Worm (Caenorhabditis elegans) whole organism, L4 larva: Measurements from ENCODE around the gene sre-6.

Source experiments
- F10B5.3 ChIP-seq: sonication (generic microtip); optimal IDR thresholded peaks from 2 replicates; lab custom pipeline; 2016; ENCODE audit warnings: mild to moderate bottlenecking, missing genetic modification characterization, missing compliant biosample characterization
- F26F4.8 ChIP-seq: fragments of 200-800 bp; sonication (Bioruptor generic); conservative IDR thresholded peaks from 2 replicates; pipeline ENCODE4 v1.3.6; 2022; ENCODE audit warnings: missing genetic modification characterization, missing compliant biosample characterization
- T20F7.1 ChIP-seq: fragments of 200-800 bp; sonication (Bioruptor generic); optimal IDR thresholded peaks from 2 replicates; lab custom pipeline; 2018; ENCODE audit warnings: mild to moderate bottlenecking, missing genetic modification characterization, missing compliant biosample characterization
- T26A8.4 ChIP-seq: fragments of 200-800 bp; sonication (Bioruptor generic); IDR thresholded peaks from 2 replicates; pipeline ENCODE4 v1.3.6; 2022; ENCODE audit warnings: missing genetic modification characterization, missing compliant biosample characterization
- Y5F2A.4 ChIP-seq: fragments of 200-800 bp; sonication (Bioruptor generic); optimal IDR thresholded peaks from 2 replicates; lab custom pipeline; 2018; ENCODE audit warnings: mild to moderate bottlenecking, missing genetic modification characterization, missing compliant biosample characterization
- ZK546.5 ChIP-seq, 2 experiments: sonication (generic microtip); optimal IDR thresholded peaks; 2 replicates each; lab custom pipeline; 2017; ENCODE audit warnings: missing biosample characterization in 2 of 2, missing genetic modification characterization in 2 of 2
- aha-1 ChIP-seq: fragments of 150-350 bp; peaks from one replicate; lab custom pipeline; 2014; ENCODE audit warnings: missing biosample characterization, missing genetic modification characterization
- aly-2 ChIP-seq: sonication (generic microtip); optimal IDR thresholded peaks from 2 replicates; lab custom pipeline; 2018; ENCODE audit warnings: missing biosample characterization, missing genetic modification characterization
- ceh-28 ChIP-seq: fragments of 150-350 bp; optimal IDR thresholded peaks from 2 replicates; lab custom pipeline; 2014; ENCODE audit warnings: missing biosample characterization, missing genetic modification reagents, missing genetic modification characterization
- ceh-82 ChIP-seq: sonication (generic microtip); optimal IDR thresholded peaks from 2 replicates; lab custom pipeline; 2017; ENCODE audit warnings: missing biosample characterization, missing genetic modification characterization
- cey-2 ChIP-seq: sonication (generic microtip); optimal IDR thresholded peaks from 3 replicates; lab custom pipeline; 2017; ENCODE audit warnings: missing genetic modification characterization, mild to moderate bottlenecking, missing compliant biosample characterization, antibody characterized with exemption, borderline replicate concordance; ENCODE audit not compliant: insufficient read depth
- daf-12 ChIP-seq: fragments of 150-350 bp; optimal IDR thresholded peaks from 2 replicates; lab custom pipeline; 2014; ENCODE audit warnings: missing biosample characterization, missing genetic modification reagents, missing genetic modification characterization
- daf-16 ChIP-seq, 3 experiments: sonication (generic microtip); optimal IDR thresholded peaks; 2 replicates each; lab custom pipeline; 2016 to 2017; ENCODE audit warnings: missing genetic modification characterization in 3 of 3, missing genetic modification reagents in 3 of 3, mild to moderate bottlenecking in 2 of 3, missing compliant biosample characterization in 2 of 3, missing biosample characterization in 1 of 3, moderate library complexity in 1 of 3
- dve-1 ChIP-seq: sonication (generic microtip); optimal IDR thresholded peaks from 2 replicates; lab custom pipeline; 2017; ENCODE audit warnings: antibody characterized with exemption, mild to moderate bottlenecking, missing genetic modification characterization, missing compliant biosample characterization; ENCODE audit not compliant: insufficient read depth
- hif-1 ChIP-seq, 2 experiments: sonication (generic microtip); optimal IDR thresholded peaks; 2 replicates each; lab custom pipeline; 2016 to 2017; ENCODE audit warnings: missing compliant biosample characterization in 2 of 2, missing genetic modification characterization in 2 of 2, missing genetic modification reagents in 2 of 2, missing genotype in 2 of 2, mild to moderate bottlenecking in 1 of 2
- hlh-11 ChIP-seq: fragments of 200-800 bp; sonication (Bioruptor generic); optimal IDR thresholded peaks from 2 replicates; lab custom pipeline; 2018; ENCODE audit warnings: mild to moderate bottlenecking, missing genetic modification characterization, missing compliant biosample characterization
- hlh-30 ChIP-seq: sonication (generic microtip); optimal IDR thresholded peaks from 2 replicates; lab custom pipeline; 2017; ENCODE audit warnings: antibody characterized with exemption, mild to moderate bottlenecking, missing genetic modification characterization, missing compliant biosample characterization; ENCODE audit not compliant: insufficient read depth
- jun-1 ChIP-seq: fragments of 150-350 bp; optimal IDR thresholded peaks from 2 replicates; lab custom pipeline; 2014; ENCODE audit warnings: missing biosample characterization, missing genetic modification reagents, missing genetic modification characterization
- lin-15B ChIP-seq: fragments of 150-350 bp; sonication (generic microtip); optimal IDR thresholded peaks from 3 replicates; lab custom pipeline; 2014; ENCODE audit warnings: missing biosample characterization, missing genetic modification characterization
- lin-29 ChIP-seq: fragments of 200-800 bp; sonication (Bioruptor generic); IDR thresholded peaks from 2 replicates; pipeline ENCODE4 v1.3.6; 2022; ENCODE audit warnings: missing genetic modification reagents, missing genetic modification characterization, missing compliant biosample characterization
- lin-38 ChIP-seq: fragments of 200-800 bp; sonication (Bioruptor generic); IDR thresholded peaks from 2 replicates; pipeline ENCODE4 v1.3.6; 2022; ENCODE audit warnings: missing genetic modification reagents, missing genetic modification characterization, missing compliant biosample characterization
- lin-39 ChIP-seq: fragments of 150-350 bp; optimal IDR thresholded peaks from 2 replicates; lab custom pipeline; 2014; ENCODE audit warnings: missing biosample characterization, missing genetic modification reagents, missing genetic modification characterization
- lsy-2 ChIP-seq, 2 experiments: fragments of 150-350 bp in 1 of 2; sonication (generic microtip) in 1 of 2; optimal IDR thresholded peaks; 2 replicates each; lab custom pipeline; 2014 to 2017; ENCODE audit warnings: missing biosample characterization in 2 of 2, missing genetic modification characterization in 2 of 2
- madf-9 ChIP-seq: fragments of 200-800 bp; sonication (Bioruptor generic); conservative IDR thresholded peaks from 2 replicates; pipeline ENCODE4 v1.3.6; 2022; ENCODE audit warnings: missing genetic modification reagents, missing genetic modification characterization, missing compliant biosample characterization
- mdl-1 ChIP-seq, 2 experiments: fragments of 150-350 bp in 1 of 2; sonication (generic microtip) in 1 of 2; optimal IDR thresholded peaks; 2 replicates each; lab custom pipeline; 2014 to 2017; ENCODE audit warnings: missing biosample characterization in 2 of 2, missing genetic modification characterization in 2 of 2
- mep-1 ChIP-seq: fragments of 150-350 bp; sonication (generic microtip); optimal IDR thresholded peaks from 3 replicates; lab custom pipeline; 2014; ENCODE audit warnings: missing biosample characterization, missing genetic modification characterization
- mes-2 ChIP-seq: sonication (generic microtip); optimal IDR thresholded peaks from 2 replicates; lab custom pipeline; 2016; ENCODE audit warnings: missing genotype, mild to moderate bottlenecking, missing genetic modification characterization, missing compliant biosample characterization; ENCODE audit not compliant: poor library complexity, severe bottlenecking
- mxl-2 ChIP-seq: fragments of 200-800 bp; sonication (Bioruptor generic); conservative IDR thresholded peaks from 2 replicates; pipeline ENCODE4 v1.3.6; 2022; ENCODE audit warnings: missing genetic modification reagents, missing genetic modification characterization, missing compliant biosample characterization
- nhr-10 ChIP-seq: fragments of 150-350 bp; optimal IDR thresholded peaks from 2 replicates; lab custom pipeline; 2014; ENCODE audit warnings: missing biosample characterization, missing genetic modification characterization
- nhr-102 ChIP-seq: sonication (generic microtip); optimal IDR thresholded peaks from 2 replicates; lab custom pipeline; 2016; ENCODE audit warnings: mild to moderate bottlenecking, missing genetic modification characterization, moderate library complexity, missing compliant biosample characterization
- nhr-11 ChIP-seq: fragments of 150-350 bp; optimal IDR thresholded peaks from 2 replicates; lab custom pipeline; 2014; ENCODE audit warnings: missing biosample characterization, missing genetic modification characterization
- nhr-111 ChIP-seq: fragments of 200-800 bp; sonication (Bioruptor generic); optimal IDR thresholded peaks from 2 replicates; lab custom pipeline; 2018; ENCODE audit warnings: mild to moderate bottlenecking, missing genetic modification characterization, missing compliant biosample characterization
- nhr-28 ChIP-seq: fragments of 150-350 bp; optimal IDR thresholded peaks from 2 replicates; lab custom pipeline; 2014; ENCODE audit warnings: missing biosample characterization, missing genetic modification characterization
- nhr-42 ChIP-seq: fragments of 200-800 bp; sonication (Bioruptor generic); IDR thresholded peaks from 2 replicates; pipeline ENCODE4 v1.3.6; 2022; ENCODE audit warnings: missing genetic modification characterization, missing compliant biosample characterization
- php-3 ChIP-seq: fragments of 200-800 bp; sonication (Bioruptor generic); IDR thresholded peaks from 2 replicates; pipeline ENCODE4 v1.3.6; 2022; ENCODE audit warnings: missing genetic modification reagents, missing genetic modification characterization, missing compliant biosample characterization
- pqm-1 ChIP-seq: sonication (generic microtip); optimal IDR thresholded peaks from 2 replicates; lab custom pipeline; 2017; ENCODE audit warnings: missing biosample characterization, missing genetic modification characterization
- rbr-2 ChIP-seq: sonication (generic microtip); optimal IDR thresholded peaks from 2 replicates; lab custom pipeline; 2016; ENCODE audit warnings: missing genotype, missing genetic modification characterization, missing compliant biosample characterization
- snpc-4 ChIP-seq: fragments of 150-350 bp; optimal IDR thresholded peaks from 2 replicates; lab custom pipeline; 2014; ENCODE audit warnings: missing biosample characterization, missing genetic modification characterization
- unc-39 ChIP-seq: sonication (generic microtip); optimal IDR thresholded peaks from 2 replicates; lab custom pipeline; 2017; ENCODE audit warnings: missing biosample characterization, missing genetic modification characterization
- unc-62 ChIP-seq, 3 experiments: fragments of 150-350 bp in 1 of 3; sonication (generic microtip); optimal IDR thresholded peaks in 2 of 3; peaks in 1 of 3; 1 replicate in 1 of 3; 2 replicates in 2 of 3; lab custom pipeline; 2014 to 2017; ENCODE audit warnings: missing biosample characterization in 3 of 3, missing genetic modification characterization in 3 of 3, missing genetic modification reagents in 3 of 3, missing genotype in 1 of 3
- zfp-2 ChIP-seq: sonication (generic microtip); optimal IDR thresholded peaks from 2 replicates; lab custom pipeline; 2016; ENCODE audit warnings: mild to moderate bottlenecking, missing genetic modification characterization, missing compliant biosample characterization
- ztf-7 ChIP-seq: fragments of 150-350 bp; optimal IDR thresholded peaks from 2 replicates; lab custom pipeline; 2014; ENCODE audit warnings: missing biosample characterization, missing genetic modification characterization

The sre-6 gene

DNA sequence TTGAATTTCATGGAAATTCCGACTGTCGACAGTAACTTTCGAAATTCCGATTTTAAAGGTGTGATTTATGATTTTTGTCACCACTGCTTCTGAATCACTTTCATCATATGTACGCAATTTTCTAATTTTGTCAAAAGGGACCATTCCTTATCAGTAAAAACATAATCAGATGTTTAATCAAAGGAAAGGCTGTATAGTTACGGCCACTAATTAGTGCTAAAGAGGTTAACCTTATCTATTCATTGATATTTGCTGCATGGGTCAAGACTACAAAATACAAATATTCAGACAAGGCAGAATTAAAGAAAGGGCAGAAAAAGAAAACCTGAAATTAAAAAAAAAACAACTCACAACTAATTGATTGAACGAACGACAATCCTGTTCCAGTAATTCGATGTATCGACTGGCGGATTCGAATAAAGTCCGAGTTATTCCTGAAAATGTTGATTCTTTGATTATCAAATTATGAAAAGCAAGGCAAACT, 30.6 kb downstream of the sre-6 start, which contains the start of gene T28B11.1:
T28B11.1 (minus strand) TSS at position 434 of the 484 bp plus-strand sequence.
- TF ChIP-seq nhr-28, result peak; percentile 58
- TF ChIP-seq ztf-7 (tag; lab: Kevin White, UChicago), result peak; percentile 27
- TF ChIP-seq pqm-1 (tag; lab: Kevin White, UChicago), result peak; percentile 61
- no peak for TF ChIP-seq lin-15B (tag; lab: Kevin White, UChicago)
- TF ChIP-seq mep-1 (tag; lab: Kevin White, UChicago), result no peak
- peak; percentile 48 for TF ChIP-seq dve-1 (tag; lab: Kevin White, UChicago)

DNA sequence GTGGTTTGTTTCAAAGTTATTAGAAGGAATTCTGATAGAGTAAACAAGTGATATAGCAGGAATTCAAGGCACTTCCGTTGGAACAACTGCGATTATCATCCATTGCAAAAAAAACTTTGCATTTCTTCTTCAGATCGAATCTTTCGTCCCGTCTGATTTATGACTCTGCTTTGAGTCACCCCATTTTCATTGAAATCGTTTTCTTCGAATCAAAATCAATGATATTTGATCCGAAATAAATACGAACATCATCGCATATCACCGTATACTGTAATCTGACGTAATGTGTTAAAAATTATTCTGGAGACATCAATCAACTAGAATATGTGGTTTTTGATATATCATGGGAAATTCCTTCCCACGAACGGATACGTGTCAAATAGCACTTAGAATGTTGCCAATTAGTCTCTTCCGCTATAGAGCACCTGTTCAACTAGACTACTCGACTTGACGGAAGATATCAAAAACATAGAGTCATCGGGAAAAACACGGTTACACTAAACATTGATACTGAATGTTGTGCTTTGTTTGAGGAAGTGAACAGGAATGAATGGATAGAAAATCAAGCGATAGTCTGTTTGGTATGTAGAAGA, 31.7 kb downstream of the sre-6 start:
- TF ChIP-seq unc-62 (GFP tag; optimal IDR thresholded peaks at IDR 0.05 in 1 of 2; lab: Kevin White, UChicago) (peak in 1 of 2 experiments; percentile 88), unc-62 (tag; optimal IDR thresholded peaks at IDR 0.05; lab: Kevin White, UChicago) (no peak), aly-2 (tag; lab: Kevin White, UChicago) (no peak), hif-1 (tag; optimal IDR thresholded peaks at IDR 0.05; lab: Kevin White, UChicago) (peak in 1 of 2 experiments; percentile 56), mdl-1 (tag; optimal IDR thresholded peaks at IDR 0.05; lab: Kevin White, UChicago) (peak in 1 of 2 experiments; percentile 1), daf-16 (GFP tag; optimal IDR thresholded peaks at IDR 0.05; lab: Kevin White, UChicago) (peak in 1 of 2 experiments; percentile 45), daf-16 (tag; optimal IDR thresholded peaks at IDR 0.05; lab: Kevin White, UChicago) (no peak), madf-9 (GFP tag; lab: Robert Waterston, UW) (no peak), F10B5.3 (tag; lab: Kevin White, UChicago) (no peak), lsy-2 (tag; optimal IDR thresholded peaks at IDR 0.05; lab: Kevin White, UChicago) (peak in 1 of 2 experiments; percentile 1), aha-1 (tag; lab: Kevin White, UChicago) (peak; percentile 59), nhr-11 (tag; lab: Kevin White, UChicago) (peak; percentile 89), ceh-28 (tag; lab: Kevin White, UChicago) (no peak), rbr-2 (tag; lab: Kevin White, UChicago) (no peak), nhr-28 (peak; percentile 87), hlh-11 (tag; lab: Kevin White, UChicago) (peak; percentile 5)

DNA sequence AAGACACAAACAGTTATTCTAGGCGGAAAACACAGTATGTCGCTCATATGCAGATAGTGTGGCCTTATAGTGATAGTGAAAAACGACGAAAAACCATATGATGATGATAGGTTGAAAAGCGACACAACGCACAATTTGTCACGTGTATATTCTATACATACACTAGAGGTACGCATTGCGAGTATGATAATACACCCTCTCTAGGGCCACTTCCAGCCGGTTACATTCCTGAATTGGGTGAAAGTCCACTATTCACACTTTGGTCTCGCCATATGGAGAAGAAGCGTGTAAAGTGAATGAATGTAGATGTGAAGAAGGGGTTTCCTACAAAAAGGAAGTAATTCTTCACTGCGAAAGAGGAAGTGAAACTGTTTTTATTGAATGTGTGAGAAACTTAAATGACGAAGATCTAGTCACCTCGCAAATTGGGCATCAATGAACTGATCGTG, 33.1 kb downstream of the sre-6 start:
- peak in 1 of 2 experiments; percentile 86 for TF ChIP-seq unc-62 (GFP tag; optimal IDR thresholded peaks at IDR 0.05 in 1 of 2; lab: Kevin White, UChicago)
- TF ChIP-seq unc-62 (tag; optimal IDR thresholded peaks at IDR 0.05; lab: Kevin White, UChicago), result no peak
- peak; percentile 59 to 75 for TF ChIP-seq mdl-1 (tag; optimal IDR thresholded peaks at IDR 0.05; lab: Kevin White, UChicago)
- no peak for TF ChIP-seq nhr-111
- TF ChIP-seq mep-1 (tag; lab: Kevin White, UChicago), result peak; percentile 42
- TF ChIP-seq zfp-2 (tag; lab: Kevin White, UChicago), result no peak
- TF ChIP-seq jun-1 (tag; lab: Kevin White, UChicago), result no peak
- peak; percentile 85 for TF ChIP-seq hlh-11 (tag; lab: Kevin White, UChicago)
- no peak for TF ChIP-seq ZK546.5 (tag; optimal IDR thresholded peaks at IDR 0.05; lab: Kevin White, UChicago)
- TF ChIP-seq lin-39 (tag; lab: Kevin White, UChicago), result no peak
- peak; percentile 39 for TF ChIP-seq nhr-102 (tag; lab: Kevin White, UChicago)
- TF ChIP-seq lin-38 (GFP tag; lab: Robert Waterston, UW), result no peak
- no peak for TF ChIP-seq F10B5.3 (tag; lab: Kevin White, UChicago)
- peak in 1 of 2 experiments; percentile 10 for TF ChIP-seq hif-1 (tag; optimal IDR thresholded peaks at IDR 0.05; lab: Kevin White, UChicago)
- TF ChIP-seq T20F7.1 (GFP tag; lab: Kevin White, UChicago), result peak; percentile 2
- no peak for TF ChIP-seq daf-12
- TF ChIP-seq ceh-28 (tag; lab: Kevin White, UChicago), result no peak
- TF ChIP-seq F26F4.8 (GFP tag; lab: Robert Waterston, UW), result no peak
- peak; percentile 29 for TF ChIP-seq mes-2 (tag; lab: Kevin White, UChicago)
- peak in 1 of 2 experiments; percentile 47 for TF ChIP-seq lsy-2 (tag; optimal IDR thresholded peaks at IDR 0.05; lab: Kevin White, UChicago)
- peak; percentile 53 for TF ChIP-seq nhr-10
- TF ChIP-seq snpc-4 (tag; lab: Kevin White, UChicago), result no peak
- no peak for TF ChIP-seq lin-29 (GFP tag; lab: Robert Waterston, UW)
- TF ChIP-seq Y5F2A.4 (GFP tag; lab: Kevin White, UChicago), result no peak
- TF ChIP-seq nhr-42 (GFP tag; lab: Robert Waterston, UW), result no peak
- no peak for TF ChIP-seq mxl-2
- no peak for TF ChIP-seq ztf-7 (tag; lab: Kevin White, UChicago)
- TF ChIP-seq cey-2, result peak; percentile 46
- TF ChIP-seq php-3 (GFP tag; lab: Robert Waterston, UW), result 0 out of 2 replicates have a peak, but pooled peaks have one; percentile 6
- TF ChIP-seq ceh-82 (tag; lab: Kevin White, UChicago), result no peak
- TF ChIP-seq T26A8.4, result no peak
- peak; percentile 76 for TF ChIP-seq hlh-30 (tag; lab: Kevin White, UChicago)
- TF ChIP-seq unc-39, result no peak
